Worm (Caenorhabditis elegans) whole organism, young adult: Measurements from ENCODE around the gene fos-1.
A peak's percentile ranks its signal among the peaks of the same experiment; 100 is the strongest.

ENCODE experiments used
- B0019.2 ChIP-seq: fragments of 200-800 bp; sonication (Bioruptor generic); conservative IDR thresholded peaks from 2 replicates; pipeline ENCODE4 v1.3.6; 2022; ENCODE audit warnings: missing genetic modification reagents, missing genetic modification characterization, missing compliant biosample characterization
- B0336.3 ChIP-seq: fragments of 200-800 bp; sonication (Bioruptor generic); IDR thresholded peaks from 2 replicates; pipeline ENCODE4 v1.3.6; 2022; ENCODE audit warnings: missing genetic modification characterization, missing compliant biosample characterization
- C06A6.2 ChIP-seq: fragments of 200-800 bp; sonication (Bioruptor generic); conservative IDR thresholded peaks from 2 replicates; pipeline ENCODE4 v1.3.6; 2022; ENCODE audit warnings: missing genetic modification characterization, missing compliant biosample characterization
- C17E4.6 ChIP-seq: fragments of 200-800 bp; sonication (Bioruptor generic); IDR thresholded peaks from 2 replicates; pipeline ENCODE4 v1.3.6; 2022; ENCODE audit warnings: missing genetic modification reagents, missing genetic modification characterization, missing compliant biosample characterization
- D2030.7 ChIP-seq: fragments of 200-800 bp; sonication (Bioruptor generic); IDR thresholded peaks from 2 replicates; pipeline ENCODE4 v1.3.6; 2022; ENCODE audit warnings: missing genetic modification reagents, missing genetic modification characterization, missing compliant biosample characterization
- F10E7.11 ChIP-seq: sonication (generic microtip); optimal IDR thresholded peaks from 2 replicates; lab custom pipeline; 2017; ENCODE audit warnings: mild to moderate bottlenecking, missing genetic modification characterization, moderate library complexity, missing compliant biosample characterization
- F22D6.2 ChIP-seq: sonication (generic microtip); optimal IDR thresholded peaks from 2 replicates; lab custom pipeline; 2016; ENCODE audit warnings: mild to moderate bottlenecking, missing genetic modification characterization, missing compliant biosample characterization
- F49E8.2 ChIP-seq: sonication (generic microtip); optimal IDR thresholded peaks from 3 replicates; lab custom pipeline; 2017; ENCODE audit warnings: missing genetic modification characterization, mild to moderate bottlenecking, missing compliant biosample characterization, antibody characterized with exemption, moderate library complexity; ENCODE audit not compliant: insufficient read depth
- F55B11.4 ChIP-seq: sonication (generic microtip); optimal IDR thresholded peaks from 2 replicates; lab custom pipeline; 2016; ENCODE audit warnings: missing compliant biosample characterization, missing genetic modification characterization, borderline replicate concordance; ENCODE audit not compliant: insufficient read depth
- F57C9.4 ChIP-seq: sonication (generic microtip); optimal IDR thresholded peaks from 2 replicates; lab custom pipeline; 2017; ENCODE audit warnings: mild to moderate bottlenecking, missing genetic modification characterization, missing compliant biosample characterization
- K11D2.4 ChIP-seq: fragments of 200-800 bp; sonication (Bioruptor generic); IDR thresholded peaks from 2 replicates; pipeline ENCODE4 v1.3.6; 2022; ENCODE audit warnings: missing genetic modification reagents, missing genetic modification characterization, missing compliant biosample characterization
- Y56A3A.18 ChIP-seq: fragments of 200-800 bp; sonication (Bioruptor generic); IDR thresholded peaks from 2 replicates; pipeline ENCODE4 v1.3.6; 2022; ENCODE audit warnings: missing genetic modification reagents, missing genetic modification characterization, missing compliant biosample characterization
- ZK185.1 ChIP-seq: sonication (generic microtip); optimal IDR thresholded peaks from 2 replicates; lab custom pipeline; 2016; ENCODE audit warnings: mild to moderate bottlenecking, missing genetic modification characterization, missing compliant biosample characterization; ENCODE audit not compliant: poor library complexity, severe bottlenecking
- ama-1 ChIP-seq, 3 experiments: fragments of 150-350 bp in 1 of 3; sonication (generic microtip) in 2 of 3; optimal IDR thresholded peaks; 2 replicates each; lab custom pipeline; 2014 to 2018; ENCODE audit warnings: missing biosample characterization in 2 of 3, missing genetic modification characterization in 2 of 3, missing genetic modification reagents in 2 of 3
- atf-7 ChIP-seq: sonication (generic microtip); optimal IDR thresholded peaks from 2 replicates; lab custom pipeline; 2017; ENCODE audit warnings: mild to moderate bottlenecking, missing genetic modification characterization, missing compliant biosample characterization
- athp-1 ChIP-seq: sonication (generic microtip); optimal IDR thresholded peaks from 2 replicates; lab custom pipeline; 2017; ENCODE audit warnings: mild to moderate bottlenecking, missing genetic modification characterization, missing compliant biosample characterization
- bed-1 ChIP-seq: fragments of 200-800 bp; sonication (Bioruptor generic); IDR thresholded peaks from 2 replicates; pipeline ENCODE4 v1.3.6; 2022; ENCODE audit warnings: missing genetic modification reagents, missing genetic modification characterization, missing compliant biosample characterization
- cebp-1 ChIP-seq, 2 experiments: fragments of 200-800 bp in 1 of 2; sonication (Bioruptor generic) in 1 of 2; sonication (generic microtip) in 1 of 2; IDR thresholded peaks in 1 of 2; optimal IDR thresholded peaks in 1 of 2; 2 replicates each; pipeline versions ENCODE4 v1.3.6 to Lab custom; 2017 to 2022; ENCODE audit warnings: missing compliant biosample characterization in 2 of 2, missing genetic modification characterization in 2 of 2, mild to moderate bottlenecking in 1 of 2, missing genetic modification reagents in 1 of 2, moderate library complexity in 1 of 2
- ceh-100 ChIP-seq: fragments of 200-800 bp; sonication (Bioruptor generic); IDR thresholded peaks from 2 replicates; pipeline ENCODE4 v1.3.6; 2022; ENCODE audit warnings: missing genetic modification reagents, missing genetic modification characterization, missing compliant biosample characterization
- ceh-91 ChIP-seq: fragments of 200-800 bp; sonication (Bioruptor generic); IDR thresholded peaks from 2 replicates; pipeline ENCODE4 v1.3.6; 2022; ENCODE audit warnings: missing genetic modification reagents, missing genetic modification characterization, missing compliant biosample characterization
- dox-1 ChIP-seq: fragments of 200-800 bp; sonication (Bioruptor generic); IDR thresholded peaks from 2 replicates; pipeline ENCODE4 v1.3.6; 2022; ENCODE audit warnings: missing genetic modification reagents, missing genetic modification characterization, missing compliant biosample characterization
- dpl-1 ChIP-seq: fragments of 150-350 bp; optimal IDR thresholded peaks from 2 replicates; lab custom pipeline; 2014; ENCODE audit warnings: missing biosample characterization, missing genetic modification reagents, missing genetic modification characterization
- gei-17 ChIP-seq: fragments of 200-800 bp; sonication (Bioruptor generic); optimal IDR thresholded peaks from 2 replicates; lab custom pipeline; 2018; ENCODE audit warnings: mild to moderate bottlenecking, missing genetic modification characterization, missing compliant biosample characterization
- hlh-26 ChIP-seq: fragments of 200-800 bp; sonication (Bioruptor generic); conservative IDR thresholded peaks from 2 replicates; pipeline ENCODE4 v1.3.6; 2022; ENCODE audit warnings: missing genetic modification reagents, missing genetic modification characterization, missing compliant biosample characterization
- hrde-1 ChIP-seq: sonication (generic microtip); optimal IDR thresholded peaks from 2 replicates; lab custom pipeline; 2016; ENCODE audit warnings: missing genetic modification characterization, mild to moderate bottlenecking, missing compliant biosample characterization, moderate library complexity, missing genotype, missing genetic modification reagents, borderline replicate concordance
- lag-1 ChIP-seq: fragments of 200-800 bp; sonication (Bioruptor generic); IDR thresholded peaks from 2 replicates; pipeline ENCODE4 v1.3.6; 2022; ENCODE audit warnings: missing genetic modification reagents, missing genetic modification characterization, missing compliant biosample characterization
- let-607 ChIP-seq, 2 experiments: fragments of 200-800 bp in 1 of 2; sonication (Bioruptor generic) in 1 of 2; sonication (generic microtip) in 1 of 2; optimal IDR thresholded peaks; 2 replicates each; lab custom pipeline; 2016 to 2018; ENCODE audit warnings: mild to moderate bottlenecking in 2 of 2, missing compliant biosample characterization in 2 of 2, missing genetic modification characterization in 2 of 2, moderate library complexity in 2 of 2, missing genotype in 1 of 2
- lin-26 ChIP-seq: fragments of 200-800 bp; sonication (Bioruptor generic); IDR thresholded peaks from 2 replicates; pipeline ENCODE4 v1.3.6; 2022; ENCODE audit warnings: missing genetic modification reagents, missing genetic modification characterization, missing compliant biosample characterization
- lin-35 ChIP-seq, 3 experiments: fragments of 150-350 bp in 2 of 3; sonication (generic microtip) in 1 of 3; optimal IDR thresholded peaks; 2 replicates each; lab custom pipeline; 2014 to 2018; ENCODE audit warnings: missing biosample characterization in 3 of 3, missing genetic modification characterization in 3 of 3, missing genetic modification reagents in 3 of 3
- lin-40 ChIP-seq: sonication (generic microtip); optimal IDR thresholded peaks from 2 replicates; lab custom pipeline; 2016; ENCODE audit warnings: missing genetic modification characterization, mild to moderate bottlenecking, missing compliant biosample characterization, missing genotype, missing genetic modification reagents
- madf-10 ChIP-seq: sonication (generic microtip); optimal IDR thresholded peaks from 2 replicates; lab custom pipeline; 2016; ENCODE audit warnings: mild to moderate bottlenecking, missing genetic modification characterization, missing compliant biosample characterization
- madf-3 ChIP-seq: fragments of 200-800 bp; sonication (Bioruptor generic); IDR thresholded peaks from 2 replicates; pipeline ENCODE4 v1.3.6; 2022; ENCODE audit warnings: missing genetic modification reagents, missing genetic modification characterization, missing compliant biosample characterization
- mel-28 ChIP-seq: sonication (generic microtip); optimal IDR thresholded peaks from 2 replicates; lab custom pipeline; 2016; ENCODE audit warnings: borderline replicate concordance, mild to moderate bottlenecking, missing genetic modification characterization, missing compliant biosample characterization
- nhr-120 ChIP-seq: fragments of 200-800 bp; sonication (Bioruptor generic); IDR thresholded peaks from 2 replicates; pipeline ENCODE4 v1.3.6; 2022; ENCODE audit warnings: missing genetic modification characterization, missing compliant biosample characterization
- nhr-179 ChIP-seq: sonication (generic microtip); optimal IDR thresholded peaks from 2 replicates; lab custom pipeline; 2016; ENCODE audit warnings: mild to moderate bottlenecking, missing genetic modification characterization, missing compliant biosample characterization
- nhr-27 ChIP-seq: fragments of 200-800 bp; sonication (Bioruptor generic); optimal IDR thresholded peaks from 2 replicates; lab custom pipeline; 2018; ENCODE audit warnings: mild to moderate bottlenecking, missing genetic modification characterization, moderate library complexity, missing compliant biosample characterization
- nhr-90 ChIP-seq: sonication (generic microtip); optimal IDR thresholded peaks from 2 replicates; lab custom pipeline; 2016; ENCODE audit warnings: missing genotype, mild to moderate bottlenecking, missing genetic modification characterization, missing compliant biosample characterization
- pbrm-1 ChIP-seq: fragments of 200-800 bp; sonication (Bioruptor generic); IDR thresholded peaks from 2 replicates; pipeline ENCODE4 v1.3.6; 2022; ENCODE audit warnings: missing genetic modification reagents, missing genetic modification characterization, missing compliant biosample characterization
- rec-8 ChIP-seq, 2 experiments: sonication (generic microtip); optimal IDR thresholded peaks; 2 replicates each; lab custom pipeline; 2016; ENCODE audit warnings: mild to moderate bottlenecking in 2 of 2, missing genetic modification characterization in 2 of 2, missing genetic modification reagents in 2 of 2, missing genotype in 2 of 2, missing biosample characterization in 1 of 2, missing compliant biosample characterization in 1 of 2, moderate library complexity in 1 of 2
- repo-1 ChIP-seq: sonication (generic microtip); optimal IDR thresholded peaks from 2 replicates; lab custom pipeline; 2017; ENCODE audit warnings: mild to moderate bottlenecking, missing genetic modification characterization, missing compliant biosample characterization
- rpc-1 ChIP-seq, 2 experiments: fragments of 150-350 bp in 1 of 2; sonication (generic microtip) in 1 of 2; optimal IDR thresholded peaks; 2 replicates each; lab custom pipeline; 2014 to 2018; ENCODE audit warnings: missing biosample characterization in 1 of 2, missing genetic modification characterization in 1 of 2, missing genetic modification reagents in 1 of 2, missing genotype in 1 of 2
- tlf-1 ChIP-seq: fragments of 200-800 bp; sonication (Bioruptor generic); optimal IDR thresholded peaks from 2 replicates; lab custom pipeline; 2018; ENCODE audit warnings: mild to moderate bottlenecking, missing genetic modification characterization, missing compliant biosample characterization
- zfh-2 ChIP-seq: fragments of 200-800 bp; sonication (Bioruptor generic); conservative IDR thresholded peaks from 2 replicates; pipeline ENCODE4 v1.3.6; 2022; ENCODE audit warnings: missing genetic modification reagents, missing genetic modification characterization, missing compliant biosample characterization
- ztf-22 ChIP-seq: fragments of 200-800 bp; sonication (Bioruptor generic); optimal IDR thresholded peaks from 2 replicates; lab custom pipeline; 2018; ENCODE audit warnings: mild to moderate bottlenecking, missing genetic modification characterization, moderate library complexity, missing compliant biosample characterization
- ztf-25 ChIP-seq: fragments of 200-800 bp; sonication (Bioruptor generic); IDR thresholded peaks from 2 replicates; pipeline ENCODE4 v1.3.6; 2022; ENCODE audit warnings: missing genetic modification reagents, missing genetic modification characterization, missing compliant biosample characterization
- ztf-6 ChIP-seq: fragments of 200-800 bp; sonication (Bioruptor generic); IDR thresholded peaks from 2 replicates; pipeline ENCODE4 v1.3.6; 2022; ENCODE audit warnings: missing genetic modification reagents, missing genetic modification characterization, missing compliant biosample characterization

fos-1 gene

DNA sequence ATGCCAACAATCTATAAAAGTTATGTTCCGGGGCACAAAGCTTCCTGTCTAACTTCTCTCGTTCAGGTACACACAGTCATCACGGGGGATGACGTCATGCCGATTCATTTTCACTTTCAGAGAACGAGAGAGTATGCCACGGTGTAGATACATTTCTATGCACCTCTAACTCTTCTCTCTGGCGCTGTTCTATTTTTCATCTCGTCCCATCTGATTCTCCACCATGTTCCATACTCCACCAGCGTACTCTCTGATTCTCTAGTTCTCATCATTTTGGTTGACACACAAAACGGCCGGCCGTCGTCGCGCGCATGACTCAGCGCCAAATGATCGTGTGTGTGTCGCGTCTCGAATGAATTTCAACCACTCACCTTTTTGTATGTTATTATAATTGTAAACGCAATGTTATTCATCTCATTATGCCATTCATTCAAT, 3.0 kb upstream of the fos-1 start:
- TF ChIP-seq madf-3 (GFP tag; lab: Robert Waterston, UW): peak; percentile 83; the same call in 1 of the 2 replicates
- peak; percentile 89; the same call in 1 of the 2 replicates for TF ChIP-seq Y56A3A.18 (GFP tag; lab: Robert Waterston, UW)
- no peak for TF ChIP-seq dpl-1 (GFP tag; lab: Kevin White, UChicago)
- no peak for TF ChIP-seq bed-1 (GFP tag; lab: Robert Waterston, UW)
- TF ChIP-seq F55B11.4 (tag; lab: Kevin White, UChicago): no peak
- peak; percentile 95 for TF ChIP-seq lin-40 (tag; lab: Kevin White, UChicago)
- TF ChIP-seq C06A6.2 (GFP tag; lab: Robert Waterston, UW): peak; percentile 78
- TF ChIP-seq rpc-1 (optimal IDR thresholded peaks at IDR 0.05; lab: Kevin White, UChicago): no peak
- TF ChIP-seq rpc-1 (tag; optimal IDR thresholded peaks at IDR 0.05; lab: Kevin White, UChicago): no peak
- TF ChIP-seq tlf-1 (GFP tag; lab: Kevin White, UChicago): peak; percentile 85
- peak; percentile 93 for TF ChIP-seq madf-10 (tag; lab: Kevin White, UChicago)
- no peak for TF ChIP-seq ztf-25 (GFP tag; lab: Robert Waterston, UW)
- no peak for TF ChIP-seq ceh-100
- TF ChIP-seq rec-8 (tag; optimal IDR thresholded peaks at IDR 0.05; lab: Kevin White, UChicago): no peak
- TF ChIP-seq ama-1 (optimal IDR thresholded peaks at IDR 0.05; lab: Kevin White, UChicago): no peak
- TF ChIP-seq ama-1 (GFP tag; optimal IDR thresholded peaks at IDR 0.05; lab: Kevin White, UChicago): no peak
- TF ChIP-seq nhr-27 (tag; lab: Kevin White, UChicago): no peak
- TF ChIP-seq ceh-91 (GFP tag; lab: Robert Waterston, UW): no peak
- no peak for TF ChIP-seq nhr-179 (tag; lab: Kevin White, UChicago)
- TF ChIP-seq ZK185.1 (tag; lab: Kevin White, UChicago): peak; percentile 78
- TF ChIP-seq B0336.3: peak; percentile 93
- TF ChIP-seq ztf-6: no peak
- peak; percentile 83 for TF ChIP-seq ztf-22 (GFP tag; lab: Kevin White, UChicago)
- no peak for TF ChIP-seq F49E8.2 (tag; lab: Kevin White, UChicago)
- no peak for TF ChIP-seq F10E7.11 (tag; lab: Kevin White, UChicago)
- peak; percentile 91 for TF ChIP-seq dox-1 (GFP tag; lab: Robert Waterston, UW)
- peak; percentile 36 for TF ChIP-seq gei-17 (GFP tag; lab: Kevin White, UChicago)
- no peak for TF ChIP-seq nhr-120 (GFP tag; lab: Robert Waterston, UW)
- TF ChIP-seq F22D6.2 (tag; lab: Kevin White, UChicago): peak; percentile 72
- peak; percentile 26; the same call in 1 of the 2 replicates for TF ChIP-seq cebp-1 (GFP tag; IDR thresholded peaks at IDR 0.05; lab: Robert Waterston, UW)
- TF ChIP-seq cebp-1 (tag; optimal IDR thresholded peaks at IDR 0.05; lab: Kevin White, UChicago): peak; percentile 91
- peak; percentile 77 for TF ChIP-seq repo-1 (tag; lab: Kevin White, UChicago)
- peak; percentile 100 for TF ChIP-seq atf-7 (tag; lab: Kevin White, UChicago)
- no peak for TF ChIP-seq hrde-1 (tag; lab: Kevin White, UChicago)
- no peak for TF ChIP-seq lag-1 (GFP tag; lab: Robert Waterston, UW)
- TF ChIP-seq athp-1 (tag; lab: Kevin White, UChicago): peak; percentile 69
- no peak for TF ChIP-seq hlh-26 (GFP tag; lab: Robert Waterston, UW)
- no peak for TF ChIP-seq B0019.2
- peak; percentile 90 for TF ChIP-seq K11D2.4 (GFP tag; lab: Robert Waterston, UW)
- TF ChIP-seq mel-28 (tag; lab: Kevin White, UChicago): no peak
- TF ChIP-seq D2030.7 (GFP tag; lab: Robert Waterston, UW): no peak
- TF ChIP-seq let-607 (tag; optimal IDR thresholded peaks at IDR 0.05; lab: Kevin White, UChicago): peak; percentile 84 to 92
- peak; percentile 90 for TF ChIP-seq zfh-2
- no peak for TF ChIP-seq F57C9.4 (tag; lab: Kevin White, UChicago)
- TF ChIP-seq lin-26 (GFP tag; lab: Robert Waterston, UW): peak; percentile 67; the same call in 1 of the 2 replicates
- TF ChIP-seq pbrm-1 (GFP tag; lab: Robert Waterston, UW): peak; percentile 86
- peak; percentile 75 for TF ChIP-seq nhr-90
- no peak for TF ChIP-seq C17E4.6
- peak in 1 of 3 experiments; percentile 59 for TF ChIP-seq lin-35 (GFP tag; optimal IDR thresholded peaks at IDR 0.05; lab: Kevin White, UChicago)
